Worm (Caenorhabditis elegans) whole organism, L1 larva: ENCODE results near the gene paml-1.

ENCODE experiments used
- blmp-1 ChIP-seq: fragments of 150-350 bp; optimal IDR thresholded peaks from 2 replicates; lab custom pipeline; 2014; ENCODE audit warnings: missing biosample characterization, missing genetic modification characterization
- mep-1 ChIP-seq: fragments of 150-350 bp; optimal IDR thresholded peaks from 2 replicates; lab custom pipeline; 2014; ENCODE audit warnings: missing biosample characterization, missing genetic modification characterization
- nhr-77 ChIP-seq: fragments of 150-350 bp; optimal IDR thresholded peaks from 2 replicates; lab custom pipeline; 2014; ENCODE audit warnings: missing biosample characterization, missing genetic modification characterization
- pqm-1 ChIP-seq: sonication (generic microtip); optimal IDR thresholded peaks from 3 replicates; lab custom pipeline; 2017; ENCODE audit warnings: missing biosample characterization, missing genetic modification characterization
- ztf-11 ChIP-seq, 2 experiments: sonication (generic microtip); optimal IDR thresholded peaks; 2 replicates each; lab custom pipeline; 2016 to 2017; ENCODE audit warnings: missing genetic modification characterization in 2 of 2, missing biosample characterization in 1 of 2, missing compliant biosample characterization in 1 of 2

DNA sequence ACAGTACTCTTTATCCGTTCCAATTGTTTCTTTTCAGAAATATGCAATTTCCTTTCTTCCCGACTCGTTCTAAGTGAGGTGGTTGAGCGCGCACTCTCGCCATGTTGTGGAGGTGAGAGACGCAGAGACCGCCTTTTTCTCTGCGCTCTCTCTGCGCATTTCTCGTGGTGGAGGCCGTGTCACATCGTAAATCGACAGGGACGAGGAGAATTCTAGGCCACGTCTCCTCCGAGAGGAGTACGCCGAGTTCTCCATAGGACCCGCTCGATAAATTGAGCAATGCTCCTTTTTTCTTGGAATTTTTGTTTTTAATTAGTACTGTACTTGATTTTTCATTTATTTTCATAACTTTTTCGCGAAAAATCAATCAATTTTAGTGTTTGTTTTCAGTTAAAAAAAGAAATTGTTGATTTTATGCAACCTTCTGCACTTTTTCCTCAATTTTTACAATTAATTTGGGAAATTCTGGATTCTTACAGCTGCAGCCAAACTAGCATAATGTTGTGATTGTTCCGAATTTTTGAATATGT is 37.0 kb upstream of the paml-1 start, which contains the start of gene cnk-1:
- TF ChIP-seq ztf-11 (tag; optimal IDR thresholded peaks at IDR 0.05; lab: Kevin White, UChicago) (peak in 1 of 2 experiments; percentile 90), pqm-1 (tag; lab: Kevin White, UChicago) (no peak), nhr-77 (peak; percentile 50), blmp-1 (tag; lab: Kevin White, UChicago) (no peak), mep-1 (tag; lab: Kevin White, UChicago) (peak; percentile 43)
